Worm (Caenorhabditis elegans): Measurements from ENCODE around the gene srx-68.

- no peak for TF ChIP-seq unc-62 (GFP tag; optimal IDR thresholded peaks at IDR 0.05)
- TF ChIP-seq nhr-12 (tag; optimal IDR thresholded peaks at IDR 0.05): no peak
- no peak for TF ChIP-seq lsy-2 (tag; optimal IDR thresholded peaks at IDR 0.05)
- TF ChIP-seq lin-13 (tag; optimal IDR thresholded peaks at IDR 0.05): no peak
- no peak for TF ChIP-seq drap-1 (GFP tag; optimal IDR thresholded peaks at IDR 0.05)
- TF ChIP-seq sptf-1 (tag; optimal IDR thresholded peaks at IDR 0.05): no peak
- no peak for TF ChIP-seq pha-4 (tag; optimal IDR thresholded peaks at IDR 0.05)
- TF ChIP-seq snpc-4 (tag; optimal IDR thresholded peaks at IDR 0.05): no peak
Observed at ce11 chrV:3963715-3964114, 51.1 kb downstream of the srx-68 start, which contains the start of gene cyp-34A7.
